Worm (Caenorhabditis elegans): Measurements from ENCODE around the gene erh-2.

The erh-2 gene

ce11 chrIII:4634947-4635346 is 41.9 kb downstream of the erh-2 start, which contains the start of gene clec-153:
TSS of gene clec-153 (plus strand) at chrIII:4635247.
- no peak for TF ChIP-seq xbp-1 (tag; optimal IDR thresholded peaks at IDR 0.05)
- no peak for TF ChIP-seq ceh-63 (GFP tag; optimal IDR thresholded peaks at IDR 0.05)
- no peak for TF ChIP-seq efl-3 (GFP tag; optimal IDR thresholded peaks at IDR 0.05)
- TF ChIP-seq blmp-1 (tag; optimal IDR thresholded peaks at IDR 0.05), result no peak

ce11 chrIII:4643262-4643661 is 50.2 kb downstream of the erh-2 start, which contains the start of gene pfas-1:
TSS of gene pfas-1 (minus strand) at chrIII:4643310.
- peak; percentile 21 for TF ChIP-seq elt-2 (tag; optimal IDR thresholded peaks at IDR 0.05)
- TF ChIP-seq snu-23 (GFP tag; optimal IDR thresholded peaks at IDR 0.05), result no peak
- TF ChIP-seq tlp-1 (tag; optimal IDR thresholded peaks at IDR 0.05), result peak; percentile 41
